Worm (Caenorhabditis elegans) whole organism, young adult: Measurements from ENCODE around the gene C55C3.8.
A peak's percentile ranks its signal among the peaks of the same experiment; 100 is the strongest.

Source experiments
- B0035.1 ChIP-seq: sonication (generic microtip); optimal IDR thresholded peaks from 2 replicates; lab custom pipeline; 2016; ENCODE audit warnings: missing genetic modification characterization, mild to moderate bottlenecking, missing compliant biosample characterization, missing genotype, missing genetic modification reagents
- C06A6.2 ChIP-seq: fragments of 200-800 bp; sonication (Bioruptor generic); conservative IDR thresholded peaks from 2 replicates; pipeline ENCODE4 v1.3.6; 2022; ENCODE audit warnings: missing genetic modification characterization, missing compliant biosample characterization
- F23B12.7 ChIP-seq: sonication (generic microtip); optimal IDR thresholded peaks from 2 replicates; lab custom pipeline; 2017; ENCODE audit warnings: missing genetic modification characterization, mild to moderate bottlenecking, missing compliant biosample characterization, antibody characterized with exemption, moderate library complexity; ENCODE audit not compliant: insufficient read depth
- F33H1.4 ChIP-seq: fragments of 200-800 bp; sonication (Bioruptor generic); IDR thresholded peaks from 2 replicates; pipeline ENCODE4 v1.3.6; 2022; ENCODE audit warnings: missing genetic modification reagents, missing genetic modification characterization, missing compliant biosample characterization
- F39B2.1 ChIP-seq: fragments of 200-800 bp; sonication (Bioruptor generic); IDR thresholded peaks from 2 replicates; pipeline ENCODE4 v1.3.6; 2022; ENCODE audit warnings: missing genetic modification reagents, missing genetic modification characterization, missing compliant biosample characterization
- F57C9.4 ChIP-seq: sonication (generic microtip); optimal IDR thresholded peaks from 2 replicates; lab custom pipeline; 2017; ENCODE audit warnings: mild to moderate bottlenecking, missing genetic modification characterization, missing compliant biosample characterization
- K11D2.4 ChIP-seq: fragments of 200-800 bp; sonication (Bioruptor generic); IDR thresholded peaks from 2 replicates; pipeline ENCODE4 v1.3.6; 2022; ENCODE audit warnings: missing genetic modification reagents, missing genetic modification characterization, missing compliant biosample characterization
- Y95B8A.8 ChIP-seq: fragments of 200-800 bp; sonication (Bioruptor generic); IDR thresholded peaks from 2 replicates; pipeline ENCODE4 v1.3.6; 2022; ENCODE audit warnings: missing genetic modification reagents, missing genetic modification characterization, missing compliant biosample characterization
- ama-1 ChIP-seq, 3 experiments: fragments of 150-350 bp in 1 of 3; sonication (generic microtip) in 2 of 3; optimal IDR thresholded peaks; 2 replicates each; lab custom pipeline; 2014 to 2018; ENCODE audit warnings: missing biosample characterization in 2 of 3, missing genetic modification characterization in 2 of 3, missing genetic modification reagents in 2 of 3
- attf-3 ChIP-seq: fragments of 200-800 bp; sonication (Bioruptor generic); conservative IDR thresholded peaks from 2 replicates; pipeline ENCODE4 v1.3.6; 2022; ENCODE audit warnings: missing genetic modification reagents, missing genetic modification characterization, missing compliant biosample characterization
- attf-5 ChIP-seq: fragments of 200-800 bp; sonication (Bioruptor generic); optimal IDR thresholded peaks from 2 replicates; lab custom pipeline; 2018; ENCODE audit warnings: mild to moderate bottlenecking, missing genetic modification characterization, missing compliant biosample characterization
- bed-2 ChIP-seq: fragments of 200-800 bp; sonication (Bioruptor generic); IDR thresholded peaks from 2 replicates; pipeline ENCODE4 v1.3.6; 2022; ENCODE audit warnings: missing genetic modification reagents, missing genetic modification characterization, missing compliant biosample characterization
- ccch-3 ChIP-seq: fragments of 200-800 bp; sonication (Bioruptor generic); optimal IDR thresholded peaks from 2 replicates; lab custom pipeline; 2018; ENCODE audit warnings: mild to moderate bottlenecking, missing genetic modification characterization, missing compliant biosample characterization
- cebp-1 ChIP-seq, 2 experiments: fragments of 200-800 bp in 1 of 2; sonication (Bioruptor generic) in 1 of 2; sonication (generic microtip) in 1 of 2; IDR thresholded peaks in 1 of 2; optimal IDR thresholded peaks in 1 of 2; 2 replicates each; pipeline versions ENCODE4 v1.3.6 to Lab custom; 2017 to 2022; ENCODE audit warnings: missing compliant biosample characterization in 2 of 2, missing genetic modification characterization in 2 of 2, mild to moderate bottlenecking in 1 of 2, missing genetic modification reagents in 1 of 2, moderate library complexity in 1 of 2
- gei-17 ChIP-seq: fragments of 200-800 bp; sonication (Bioruptor generic); optimal IDR thresholded peaks from 2 replicates; lab custom pipeline; 2018; ENCODE audit warnings: mild to moderate bottlenecking, missing genetic modification characterization, missing compliant biosample characterization
- him-1 ChIP-seq: sonication (generic microtip); optimal IDR thresholded peaks from 2 replicates; lab custom pipeline; 2016; ENCODE audit warnings: missing genotype, missing genetic modification reagents, missing genetic modification characterization, missing compliant biosample characterization
- hlh-26 ChIP-seq: fragments of 200-800 bp; sonication (Bioruptor generic); conservative IDR thresholded peaks from 2 replicates; pipeline ENCODE4 v1.3.6; 2022; ENCODE audit warnings: missing genetic modification reagents, missing genetic modification characterization, missing compliant biosample characterization
- hmg-1.2 ChIP-seq: fragments of 200-800 bp; sonication (Bioruptor generic); IDR thresholded peaks from 2 replicates; pipeline ENCODE4 v1.3.6; 2022; ENCODE audit warnings: missing genetic modification reagents, missing genetic modification characterization, missing compliant biosample characterization
- hmg-20 ChIP-seq: fragments of 200-800 bp; sonication (Bioruptor generic); IDR thresholded peaks from 2 replicates; pipeline ENCODE4 v1.3.6; 2022; ENCODE audit warnings: missing genetic modification reagents, missing genetic modification characterization, missing compliant biosample characterization
- hrde-1 ChIP-seq: sonication (generic microtip); optimal IDR thresholded peaks from 2 replicates; lab custom pipeline; 2016; ENCODE audit warnings: missing genetic modification characterization, mild to moderate bottlenecking, missing compliant biosample characterization, moderate library complexity, missing genotype, missing genetic modification reagents, borderline replicate concordance
- lag-1 ChIP-seq: fragments of 200-800 bp; sonication (Bioruptor generic); IDR thresholded peaks from 2 replicates; pipeline ENCODE4 v1.3.6; 2022; ENCODE audit warnings: missing genetic modification reagents, missing genetic modification characterization, missing compliant biosample characterization
- lin-26 ChIP-seq: fragments of 200-800 bp; sonication (Bioruptor generic); IDR thresholded peaks from 2 replicates; pipeline ENCODE4 v1.3.6; 2022; ENCODE audit warnings: missing genetic modification reagents, missing genetic modification characterization, missing compliant biosample characterization
- lir-1 ChIP-seq: fragments of 200-800 bp; sonication (Bioruptor generic); conservative IDR thresholded peaks from 2 replicates; pipeline ENCODE4 v1.3.6; 2022; ENCODE audit warnings: missing genetic modification reagents, missing genetic modification characterization, missing compliant biosample characterization
- lsl-1 ChIP-seq: fragments of 200-800 bp; sonication (Bioruptor generic); optimal IDR thresholded peaks from 2 replicates; lab custom pipeline; 2018; ENCODE audit warnings: mild to moderate bottlenecking, missing genetic modification characterization, moderate library complexity, missing compliant biosample characterization
- madf-3 ChIP-seq: fragments of 200-800 bp; sonication (Bioruptor generic); IDR thresholded peaks from 2 replicates; pipeline ENCODE4 v1.3.6; 2022; ENCODE audit warnings: missing genetic modification reagents, missing genetic modification characterization, missing compliant biosample characterization
- madf-8 ChIP-seq: fragments of 200-800 bp; sonication (Bioruptor generic); conservative IDR thresholded peaks from 2 replicates; pipeline ENCODE4 v1.3.6; 2022; ENCODE audit warnings: missing genetic modification reagents, missing genetic modification characterization, missing compliant biosample characterization
- nfya-1 ChIP-seq: sonication (generic microtip); optimal IDR thresholded peaks from 2 replicates; lab custom pipeline; 2017; ENCODE audit warnings: antibody characterized with exemption, missing compliant biosample characterization, missing genetic modification characterization, borderline replicate concordance; ENCODE audit not compliant: insufficient read depth
- nhr-27 ChIP-seq: fragments of 200-800 bp; sonication (Bioruptor generic); optimal IDR thresholded peaks from 2 replicates; lab custom pipeline; 2018; ENCODE audit warnings: mild to moderate bottlenecking, missing genetic modification characterization, moderate library complexity, missing compliant biosample characterization
- nhr-80 ChIP-seq: sonication (generic microtip); optimal IDR thresholded peaks from 2 replicates; lab custom pipeline; 2016; ENCODE audit warnings: missing genetic modification characterization, missing compliant biosample characterization
- pbrm-1 ChIP-seq: fragments of 200-800 bp; sonication (Bioruptor generic); IDR thresholded peaks from 2 replicates; pipeline ENCODE4 v1.3.6; 2022; ENCODE audit warnings: missing genetic modification reagents, missing genetic modification characterization, missing compliant biosample characterization
- repo-1 ChIP-seq: sonication (generic microtip); optimal IDR thresholded peaks from 2 replicates; lab custom pipeline; 2017; ENCODE audit warnings: mild to moderate bottlenecking, missing genetic modification characterization, missing compliant biosample characterization
- rpc-1 ChIP-seq, 2 experiments: fragments of 150-350 bp in 1 of 2; sonication (generic microtip) in 1 of 2; optimal IDR thresholded peaks; 2 replicates each; lab custom pipeline; 2014 to 2018; ENCODE audit warnings: missing biosample characterization in 1 of 2, missing genetic modification characterization in 1 of 2, missing genetic modification reagents in 1 of 2, missing genotype in 1 of 2
- sea-2 ChIP-seq: fragments of 200-800 bp; sonication (Bioruptor generic); IDR thresholded peaks from 2 replicates; pipeline ENCODE4 v1.3.6; 2022; ENCODE audit warnings: missing genetic modification characterization, missing compliant biosample characterization
- snpc-1.1 ChIP-seq: sonication (generic microtip); optimal IDR thresholded peaks from 2 replicates; lab custom pipeline; 2017; ENCODE audit warnings: missing genetic modification characterization, mild to moderate bottlenecking, missing compliant biosample characterization, antibody characterized with exemption, moderate library complexity, missing genotype, missing genetic modification reagents; ENCODE audit not compliant: insufficient read depth
- somi-1 ChIP-seq: fragments of 200-800 bp; sonication (Bioruptor generic); optimal IDR thresholded peaks from 2 replicates; lab custom pipeline; 2018; ENCODE audit warnings: mild to moderate bottlenecking, missing genetic modification characterization, missing compliant biosample characterization
- tbx-9 ChIP-seq: sonication (generic microtip); optimal IDR thresholded peaks from 2 replicates; lab custom pipeline; 2016; ENCODE audit warnings: borderline replicate concordance, missing genetic modification characterization, inconsistent platforms, missing compliant biosample characterization
- unc-130 ChIP-seq: sonication (generic microtip); optimal IDR thresholded peaks from 2 replicates; lab custom pipeline; 2016; ENCODE audit warnings: missing genetic modification reagents, missing genetic modification characterization, missing compliant biosample characterization
- unc-62 ChIP-seq: fragments of 150-350 bp; optimal IDR thresholded peaks from 2 replicates; lab custom pipeline; 2014; ENCODE audit warnings: missing biosample characterization, missing genetic modification reagents, missing genetic modification characterization
- xnd-1 ChIP-seq: sonication (generic microtip); optimal IDR thresholded peaks from 2 replicates; lab custom pipeline; 2016; ENCODE audit warnings: missing genotype, missing genetic modification reagents, missing genetic modification characterization, missing compliant biosample characterization
- zim-3 ChIP-seq: sonication (generic microtip); optimal IDR thresholded peaks from 2 replicates; lab custom pipeline; 2017; ENCODE audit warnings: mild to moderate bottlenecking, missing genetic modification characterization, moderate library complexity, missing compliant biosample characterization

Gene C55C3.8

DNA sequence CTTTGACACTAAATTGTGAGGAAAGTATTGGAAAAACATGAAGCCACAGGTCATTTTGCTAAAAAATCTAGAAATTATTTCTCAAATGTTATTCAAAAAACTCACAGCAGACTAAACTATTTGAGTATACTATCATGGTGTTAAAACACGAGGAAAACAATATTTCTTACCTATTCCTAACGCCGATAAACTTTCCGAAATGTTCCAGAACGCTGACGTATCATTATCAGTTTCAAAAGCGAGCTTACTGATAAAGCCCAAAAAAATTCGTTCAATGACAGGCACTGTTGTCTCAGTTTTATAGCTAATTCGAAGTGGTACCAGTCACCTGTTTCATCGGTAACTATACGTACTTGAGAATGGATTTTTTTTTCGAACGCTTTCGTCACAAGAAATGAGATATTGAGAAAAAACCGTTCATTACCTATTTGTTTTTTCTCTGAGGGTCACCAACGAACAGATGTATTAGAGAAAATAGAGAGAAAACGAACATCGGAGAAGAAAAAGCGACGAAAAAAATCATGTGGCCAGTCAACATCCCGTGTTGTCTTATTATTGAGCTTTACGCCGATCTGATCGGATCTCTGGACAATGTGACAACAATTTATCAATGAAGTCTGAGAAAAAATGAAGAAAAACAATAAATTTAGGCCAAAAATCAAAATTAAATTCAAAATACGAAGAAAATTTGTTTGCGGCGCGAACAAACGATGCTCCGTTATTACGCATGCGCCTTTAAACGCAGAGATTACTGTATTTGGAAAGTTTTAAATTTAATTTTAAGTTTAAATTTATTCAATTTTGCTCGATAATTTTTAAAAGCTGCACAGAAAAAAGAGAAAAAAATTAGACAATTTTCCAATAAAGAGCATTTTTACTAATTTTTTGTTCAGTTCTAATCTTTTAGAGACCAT, 24.5 kb upstream of the C55C3.8 start (continued):
- TF ChIP-seq ccch-3 (GFP tag; lab: Kevin White, UChicago) (no peak), repo-1 (tag; lab: Kevin White, UChicago) (no peak), somi-1 (peak; percentile 48), attf-3 (GFP tag; lab: Robert Waterston, UW) (peak; percentile 92), snpc-1.1 (tag; lab: Kevin White, UChicago) (peak; percentile 12), nfya-1 (tag; lab: Kevin White, UChicago) (no peak), lsl-1 (peak; percentile 87), F33H1.4 (GFP tag; lab: Robert Waterston, UW) (peak; percentile 34; the same call in 1 of the 2 replicates), nhr-27 (no peak), Y95B8A.8 (GFP tag; lab: Robert Waterston, UW) (no peak), gei-17 (GFP tag; lab: Kevin White, UChicago) (no peak), C06A6.2 (no peak), xnd-1 (tag; lab: Kevin White, UChicago) (peak; percentile 74), F23B12.7 (tag; lab: Kevin White, UChicago) (no peak)
- TF ChIP-seq, all 124 proteins: peak for 24

DNA sequence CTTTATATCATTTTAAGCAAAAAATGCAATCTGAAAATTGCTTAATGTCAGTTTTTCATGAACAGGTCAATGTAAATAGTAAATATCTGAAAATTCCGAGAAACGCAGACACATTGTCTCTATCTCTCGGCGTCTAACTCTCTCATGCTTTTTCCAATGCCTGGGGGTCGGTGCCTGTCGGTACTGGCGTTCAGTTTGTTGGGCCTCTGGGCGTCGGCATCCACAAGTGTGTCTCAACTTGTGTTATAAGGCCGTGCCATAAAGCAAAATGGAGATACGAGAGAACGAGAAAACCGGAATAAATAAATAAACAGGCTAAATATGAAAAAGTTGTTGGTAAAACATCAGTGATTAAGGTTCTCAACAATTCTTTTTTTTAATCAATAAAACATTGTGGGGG, 23.6 kb upstream of the C55C3.8 start:
- TF ChIP-seq lir-1 (GFP tag; lab: Robert Waterston, UW), result no peak
- TF ChIP-seq nhr-80 (tag; lab: Kevin White, UChicago), result peak; percentile 5
- peak; percentile 19; the same call in 1 of the 2 replicates for TF ChIP-seq hmg-1.2 (GFP tag; lab: Robert Waterston, UW)
- TF ChIP-seq cebp-1 (GFP tag; IDR thresholded peaks at IDR 0.05; lab: Robert Waterston, UW), result no peak
- TF ChIP-seq cebp-1 (tag; optimal IDR thresholded peaks at IDR 0.05; lab: Kevin White, UChicago), result peak; percentile 19
- no peak for TF ChIP-seq pbrm-1 (GFP tag; lab: Robert Waterston, UW)
- no peak for TF ChIP-seq F57C9.4 (tag; lab: Kevin White, UChicago)
- no peak for TF ChIP-seq hlh-26 (GFP tag; lab: Robert Waterston, UW)
- TF ChIP-seq him-1 (tag; lab: Kevin White, UChicago), result no peak
- TF ChIP-seq bed-2 (GFP tag; lab: Robert Waterston, UW), result no peak

DNA sequence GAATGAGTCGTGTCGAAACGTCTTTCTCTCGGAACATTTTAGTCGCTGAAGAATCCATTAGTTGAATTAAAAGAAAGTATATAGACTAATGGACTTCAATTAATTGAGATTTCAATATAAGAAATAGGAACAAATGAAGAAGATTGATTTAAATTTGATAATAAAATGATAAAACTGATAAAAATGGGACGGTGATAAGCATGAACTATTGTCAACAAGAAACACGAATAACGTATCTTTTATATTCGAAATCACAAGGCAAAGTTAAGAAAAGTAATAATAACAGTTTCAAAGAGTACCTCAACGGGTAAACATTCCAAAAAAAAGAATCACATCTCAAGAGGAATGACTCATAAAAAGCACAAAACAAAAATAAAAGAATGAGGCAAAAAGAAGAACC, 21.4 kb upstream of the C55C3.8 start, which contains the start of gene T19E7.6:
TSS of gene T19E7.6 (minus strand) at position 45 of the 400 bp plus-strand sequence.
- TF ChIP-seq unc-62 (no peak), B0035.1 (tag; lab: Kevin White, UChicago) (no peak), unc-130 (GFP tag; lab: Kevin White, UChicago) (no peak), madf-3 (GFP tag; lab: Robert Waterston, UW) (no peak)
- TF ChIP-seq, all 124 proteins: peak for 0

DNA sequence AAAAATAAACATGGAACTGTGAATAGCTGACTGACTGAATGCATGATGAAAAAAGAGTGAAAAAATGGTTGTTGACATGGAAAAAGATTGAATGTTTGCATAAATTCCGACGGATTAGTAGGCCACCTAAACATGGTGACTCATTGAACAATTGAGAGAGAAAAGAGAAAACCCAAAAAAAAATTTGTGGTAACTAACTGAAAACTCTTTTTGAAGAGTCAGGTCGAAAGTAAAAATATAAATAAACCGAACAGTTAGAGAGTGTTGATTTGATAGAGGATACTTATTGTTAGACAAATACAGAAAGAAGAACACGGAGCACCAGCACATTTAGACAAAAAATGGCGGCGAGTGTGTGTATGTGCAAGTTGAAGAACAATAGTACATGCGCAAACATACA, 19.5 kb upstream of the C55C3.8 start:
- no peak for TF ChIP-seq nfya-1 (tag; lab: Kevin White, UChicago)
- no peak for TF ChIP-seq lag-1 (GFP tag; lab: Robert Waterston, UW)
- no peak for TF ChIP-seq attf-5 (GFP tag; lab: Kevin White, UChicago)
- no peak for TF ChIP-seq hrde-1 (tag; lab: Kevin White, UChicago)
- TF ChIP-seq F39B2.1 (GFP tag; lab: Robert Waterston, UW), result no peak
- no peak for TF ChIP-seq hmg-20 (GFP tag; lab: Robert Waterston, UW)
- TF ChIP-seq B0035.1 (tag; lab: Kevin White, UChicago), result no peak
- TF ChIP-seq xnd-1 (tag; lab: Kevin White, UChicago), result no peak
- TF ChIP-seq sea-2 (GFP tag; lab: Robert Waterston, UW), result no peak
- TF ChIP-seq madf-8, result no peak
- TF ChIP-seq ama-1 (optimal IDR thresholded peaks at IDR 0.05; lab: Kevin White, UChicago), result no peak
- no peak for TF ChIP-seq ama-1 (GFP tag; optimal IDR thresholded peaks at IDR 0.05; lab: Kevin White, UChicago)
- no peak for TF ChIP-seq zim-3 (tag; lab: Kevin White, UChicago)
- TF ChIP-seq rpc-1 (optimal IDR thresholded peaks at IDR 0.05; lab: Kevin White, UChicago), result no peak
- no peak for TF ChIP-seq rpc-1 (tag; optimal IDR thresholded peaks at IDR 0.05; lab: Kevin White, UChicago)
- TF ChIP-seq lin-26 (GFP tag; lab: Robert Waterston, UW), result no peak
- no peak for TF ChIP-seq K11D2.4 (GFP tag; lab: Robert Waterston, UW)
- no peak for TF ChIP-seq tbx-9 (tag; lab: Kevin White, UChicago)
